Fruit fly (Drosophila melanogaster) whole organism, wandering third instar larva: ENCODE data around the gene Evi5.
A peak's percentile ranks its signal among the peaks of the same experiment; 100 is the strongest.

Source experiments
- Abd-B ChIP-seq: fragments of >200 bp; optimal IDR thresholded peaks from 2 replicates; lab custom pipeline; 2017; ENCODE audit warnings: missing biosample characterization, missing genetic modification characterization
- CG32264 ChIP-seq: fragments of 200-800 bp; sonication (Bioruptor generic); optimal IDR thresholded peaks from 2 replicates; lab custom pipeline; 2016; ENCODE audit warnings: missing biosample characterization, missing genetic modification characterization
- CG9705 ChIP-seq: fragments of 200-800 bp; sonication (Bioruptor generic); optimal IDR thresholded peaks from 2 replicates; lab custom pipeline; 2018; ENCODE audit warnings: missing biosample characterization, mild to moderate bottlenecking, missing genetic modification characterization
- CrebA ChIP-seq: fragments of 200-800 bp; sonication (Bioruptor generic); optimal IDR thresholded peaks from 2 replicates; lab custom pipeline; 2016; ENCODE audit warnings: missing biosample characterization, mild to moderate bottlenecking, missing genetic modification characterization, borderline replicate concordance
- Dfd ChIP-seq: fragments of >200 bp; optimal IDR thresholded peaks from 2 replicates; lab custom pipeline; 2017; ENCODE audit warnings: missing biosample characterization, missing genetic modification characterization
- Dif ChIP-seq: fragments of 200-275, 200-300 bp; sonication (Bioruptor generic); optimal IDR thresholded peaks from 2 replicates; lab custom pipeline; 2018; ENCODE audit warnings: missing biosample characterization, missing genetic modification characterization; ENCODE audit not compliant: partially characterized antibody
- GATAd ChIP-seq: sonication (Bioruptor generic); optimal IDR thresholded peaks from 2 replicates; lab custom pipeline; 2016; ENCODE audit warnings: missing biosample characterization, missing genetic modification characterization
- HLH106 ChIP-seq: fragments of 200-800 bp; optimal IDR thresholded peaks from 3 replicates; lab custom pipeline; 2019; ENCODE audit warnings: missing biosample characterization, mild to moderate bottlenecking, missing genetic modification characterization, moderate library complexity
- Hnf4 ChIP-seq: fragments of 200-800 bp; sonication (Bioruptor generic); optimal IDR thresholded peaks from 2 replicates; lab custom pipeline; 2016; ENCODE audit warnings: missing biosample characterization, mild to moderate bottlenecking, missing genetic modification characterization
- Hr78 ChIP-seq: fragments of >200 bp; optimal IDR thresholded peaks from 2 replicates; lab custom pipeline; 2017; ENCODE audit warnings: missing biosample characterization, missing genetic modification characterization
- Hr83 ChIP-seq: fragments of 200-300 bp; sonication (Bioruptor generic); optimal IDR thresholded peaks from 2 replicates; lab custom pipeline; 2016; ENCODE audit warnings: missing biosample characterization, mild to moderate bottlenecking, missing genetic modification characterization, moderate library complexity; ENCODE audit not compliant: poor library complexity, severe bottlenecking
- Jra ChIP-seq: sonication (Bioruptor generic); optimal IDR thresholded peaks from 2 replicates; lab custom pipeline; 2016; ENCODE audit warnings: missing biosample characterization, missing genetic modification characterization
- Mio ChIP-seq: sonication (Bioruptor generic); optimal IDR thresholded peaks from 2 replicates; lab custom pipeline; 2016; ENCODE audit warnings: missing biosample characterization, missing genetic modification characterization
- Myc ChIP-seq: fragments of >200 bp; optimal IDR thresholded peaks from 2 replicates; lab custom pipeline; 2017
- N ChIP-seq: fragments of >200 bp; optimal IDR thresholded peaks from 2 replicates; lab custom pipeline; 2018; ENCODE audit warnings: missing biosample characterization, missing external identifiers, missing genetic modification characterization
- OdsH ChIP-seq: fragments of 200-800 bp; sonication (Bioruptor generic); optimal IDR thresholded peaks from 2 replicates; lab custom pipeline; 2016; ENCODE audit warnings: missing biosample characterization, mild to moderate bottlenecking, missing genetic modification characterization
- Rel ChIP-seq, 2 experiments: fragments of 200-800 bp; sonication (Bioruptor generic) in 1 of 2; optimal IDR thresholded peaks; 2 replicates in 1 of 2; 3 replicates in 1 of 2; lab custom pipeline; 2016 to 2019; ENCODE audit warnings: mild to moderate bottlenecking in 2 of 2, missing biosample characterization in 2 of 2, missing genetic modification characterization in 2 of 2, moderate library complexity in 1 of 2
- Sp1 ChIP-seq: fragments of 200-800 bp; sonication (Bioruptor generic); optimal IDR thresholded peaks from 3 replicates; lab custom pipeline; 2019; ENCODE audit warnings: missing biosample characterization, mild to moderate bottlenecking, missing genetic modification characterization, moderate library complexity
- Vsx2 ChIP-seq: fragments of 200-300, 225-300 bp; sonication (Bioruptor generic); optimal IDR thresholded peaks from 2 replicates; lab custom pipeline; 2018; ENCODE audit warnings: missing biosample characterization, missing genetic modification characterization; ENCODE audit not compliant: partially characterized antibody
- br ChIP-seq: fragments of 200-800 bp; sonication (Bioruptor generic); optimal IDR thresholded peaks from 2 replicates; lab custom pipeline; 2016; ENCODE audit warnings: missing biosample characterization, missing genetic modification characterization
- brk ChIP-seq: fragments of 200-800 bp; sonication (Bioruptor generic); optimal IDR thresholded peaks from 2 replicates; lab custom pipeline; 2016; ENCODE audit warnings: missing biosample characterization, mild to moderate bottlenecking, missing genetic modification characterization
- dl ChIP-seq, 2 experiments: fragments of 175-275, 200-275 bp in 1 of 2; fragments of 200-275 bp in 1 of 2; sonication (Bioruptor generic); optimal IDR thresholded peaks; lab custom pipeline; 2018; ENCODE audit warnings: mild to moderate bottlenecking in 2 of 2, missing biosample characterization in 2 of 2, missing genetic modification characterization in 2 of 2, moderate library complexity in 2 of 2; ENCODE audit not compliant: partially characterized antibody in 2 of 2, insufficient read depth in 1 of 2
- dmrt93B ChIP-seq: fragments of 200-800 bp; sonication (Bioruptor generic); optimal IDR thresholded peaks from 2 replicates; lab custom pipeline; 2018; ENCODE audit warnings: missing biosample characterization, mild to moderate bottlenecking, missing genetic modification characterization
- dsf ChIP-seq: sonication (Bioruptor generic); optimal IDR thresholded peaks from 2 replicates; lab custom pipeline; 2016; ENCODE audit warnings: missing biosample characterization, missing genetic modification characterization, borderline replicate concordance
- ey ChIP-seq: fragments of 200-800 bp; sonication (Bioruptor generic); optimal IDR thresholded peaks from 2 replicates; lab custom pipeline; 2016; ENCODE audit warnings: missing biosample characterization, missing genetic modification characterization
- foxo ChIP-seq, 2 experiments: fragments of 200-800 bp; sonication (Bioruptor generic); optimal IDR thresholded peaks; 2 replicates in 1 of 2; 3 replicates in 1 of 2; lab custom pipeline; 2016 to 2017; ENCODE audit warnings: missing biosample characterization in 2 of 2, missing genetic modification characterization in 2 of 2
- fru ChIP-seq: fragments of 200-800 bp; sonication (Bioruptor generic); optimal IDR thresholded peaks from 3 replicates; lab custom pipeline; 2016; ENCODE audit warnings: missing biosample characterization, mild to moderate bottlenecking, missing genetic modification characterization
- h ChIP-seq: fragments of 200-800 bp; sonication (Bioruptor generic); optimal IDR thresholded peaks from 3 replicates; lab custom pipeline; 2016; ENCODE audit warnings: missing biosample characterization, mild to moderate bottlenecking, missing genetic modification characterization
- jim ChIP-seq: fragments of 175-275, 200-325 bp; sonication (Bioruptor generic); optimal IDR thresholded peaks from 2 replicates; lab custom pipeline; 2016; ENCODE audit warnings: missing biosample characterization, mild to moderate bottlenecking, missing genetic modification characterization
- lola ChIP-seq: fragments of >200 bp; optimal IDR thresholded peaks from 2 replicates; lab custom pipeline; 2017; ENCODE audit warnings: missing biosample characterization, missing genetic modification characterization
- pan ChIP-seq: fragments of >200 bp; optimal IDR thresholded peaks from 2 replicates; lab custom pipeline; 2017
- psq ChIP-seq: fragments of 200-800 bp; sonication (Bioruptor generic); optimal IDR thresholded peaks from 3 replicates; lab custom pipeline; 2017; ENCODE audit warnings: missing biosample characterization, mild to moderate bottlenecking, missing genetic modification characterization, moderate library complexity
- rgr ChIP-seq: fragments of 200-800 bp; sonication (Bioruptor generic); optimal IDR thresholded peaks from 3 replicates; lab custom pipeline; 2016; ENCODE audit warnings: missing biosample characterization, mild to moderate bottlenecking, missing genetic modification characterization
- sage ChIP-seq: fragments of 200-800 bp; sonication (Bioruptor generic); optimal IDR thresholded peaks from 2 replicates; lab custom pipeline; 2016; ENCODE audit warnings: missing biosample characterization, mild to moderate bottlenecking, missing genetic modification characterization
- sv ChIP-seq: fragments of 200-800 bp; sonication (Bioruptor generic); optimal IDR thresholded peaks from 3 replicates; lab custom pipeline; 2016; ENCODE audit warnings: missing biosample characterization, missing genetic modification characterization
- tai ChIP-seq: sonication (Bioruptor generic); optimal IDR thresholded peaks from 2 replicates; lab custom pipeline; 2016; ENCODE audit warnings: missing biosample characterization, missing genetic modification characterization
- usp ChIP-seq: fragments of >200 bp; optimal IDR thresholded peaks from 2 replicates; lab custom pipeline; 2017; ENCODE audit warnings: missing biosample characterization, missing genetic modification characterization
- woc ChIP-seq: sonication (Bioruptor generic); optimal IDR thresholded peaks from 2 replicates; lab custom pipeline; 2016; ENCODE audit warnings: missing biosample characterization, mild to moderate bottlenecking, missing genetic modification characterization

The Evi5 gene

DNA sequence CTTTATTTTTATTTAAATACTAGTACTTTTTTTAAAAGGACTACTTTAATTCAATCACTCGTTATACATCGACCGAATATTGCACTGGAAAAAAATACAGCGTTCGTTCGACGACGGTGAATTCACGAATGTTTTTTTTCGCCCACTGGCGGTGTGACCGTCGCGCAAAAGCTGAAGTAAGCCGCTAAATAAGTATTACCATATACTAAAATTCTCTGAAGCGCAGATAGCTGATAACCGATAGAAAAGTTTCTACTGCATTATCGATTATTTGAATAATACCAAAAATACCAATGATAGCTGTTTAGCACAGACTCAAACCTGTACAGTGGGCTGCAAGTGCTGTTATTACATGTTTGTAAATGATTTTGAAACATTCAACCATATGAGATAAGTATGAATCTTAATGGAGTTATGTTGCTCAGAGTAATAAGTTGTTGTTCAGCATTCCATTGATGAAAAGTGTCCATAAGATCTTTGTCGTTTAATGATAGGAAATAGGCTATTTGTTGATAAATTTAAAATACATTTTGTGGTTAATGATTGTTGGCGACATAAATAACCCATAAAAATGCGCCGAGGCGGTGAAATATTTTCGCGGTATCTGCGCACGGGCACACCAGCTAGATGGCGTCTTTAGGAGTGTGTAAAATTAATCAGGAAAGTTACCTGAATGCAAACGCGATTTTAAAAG is at the start of gene Evi5, which contains the start of gene HP5:
Gene Evi5 (minus strand): TSS at position 198 of the 694 bp plus-strand sequence.
Gene HP5 (plus strand): TSS at position 598 of the 694 bp plus-strand sequence.
- no peak for TF ChIP-seq N (GFP tag; lab: Kevin White, UChicago)
- TF ChIP-seq sage (GFP tag; lab: Kevin White, UChicago): no peak
- no peak for TF ChIP-seq br (GFP tag; lab: Kevin White, UChicago)
- TF ChIP-seq pan (lab: Kevin White, UChicago): no peak
- TF ChIP-seq dl (GFP tag; optimal IDR thresholded peaks at IDR 0.05; lab: Kevin White, UChicago; ENCODE audit: insufficient read depth in 1 of 2, partially characterized antibody in 2 of 2): no peak
- no peak for TF ChIP-seq psq (GFP tag; lab: Kevin White, UChicago)
- TF ChIP-seq lola (GFP tag; lab: Kevin White, UChicago): no peak
- TF ChIP-seq woc (GFP tag; lab: Kevin White, UChicago): peak; percentile 54
- no peak for TF ChIP-seq Myc
- peak; percentile 58 for TF ChIP-seq fru
- TF ChIP-seq CrebA (GFP tag; lab: Kevin White, UChicago): no peak
- no peak for TF ChIP-seq Vsx2 (GFP tag; lab: Kevin White, UChicago)
- no peak for TF ChIP-seq CG32264 (GFP tag; lab: Kevin White, UChicago)
- TF ChIP-seq Dif (GFP tag; lab: Kevin White, UChicago): no peak
- TF ChIP-seq Hr78 (GFP tag; lab: Kevin White, UChicago): no peak
- peak in 1 of 2 experiments; percentile 58 for TF ChIP-seq foxo (GFP tag; optimal IDR thresholded peaks at IDR 0.05; lab: Kevin White, UChicago)
- peak; percentile 20 for TF ChIP-seq Sp1 (GFP tag; lab: Kevin White, UChicago)
- TF ChIP-seq ey: peak; percentile 20
- peak; percentile 23 for TF ChIP-seq Hr83 (GFP tag; lab: Kevin White, UChicago)
- no peak for TF ChIP-seq Mio (GFP tag; lab: Kevin White, UChicago)
- no peak for TF ChIP-seq dsf (GFP tag; lab: Kevin White, UChicago)
- TF ChIP-seq Abd-B (GFP tag; lab: Kevin White, UChicago): no peak
- TF ChIP-seq usp (GFP tag; lab: Kevin White, UChicago): no peak
- peak; percentile 52 for TF ChIP-seq HLH106 (tag; lab: Kevin White, UChicago)
- TF ChIP-seq jim: no peak
- peak; percentile 35 for TF ChIP-seq h (GFP tag; lab: Kevin White, UChicago)
- TF ChIP-seq sv (GFP tag; lab: Kevin White, UChicago): peak; percentile 25
- TF ChIP-seq OdsH (GFP tag; lab: Kevin White, UChicago): no peak
- peak; percentile 31 for TF ChIP-seq Hnf4 (GFP tag; lab: Kevin White, UChicago)
- TF ChIP-seq brk: peak; percentile 7
- peak; percentile 13 for TF ChIP-seq tai (GFP tag; lab: Kevin White, UChicago)
- TF ChIP-seq Jra: peak; percentile 28
- TF ChIP-seq Rel (GFP tag; optimal IDR thresholded peaks at IDR 0.05; lab: Kevin White, UChicago): no peak
- TF ChIP-seq Rel (tag; optimal IDR thresholded peaks at IDR 0.05; lab: Kevin White, UChicago): peak; percentile 59
- TF ChIP-seq GATAd (GFP tag; lab: Kevin White, UChicago): no peak
- TF ChIP-seq CG9705 (GFP tag; lab: Kevin White, UChicago): no peak
- TF ChIP-seq Dfd (GFP tag; lab: Kevin White, UChicago): no peak
- peak; percentile 4 for TF ChIP-seq rgr (GFP tag; lab: Kevin White, UChicago)
- peak; percentile 33 for TF ChIP-seq dmrt93B (GFP tag; lab: Kevin White, UChicago)

DNA sequence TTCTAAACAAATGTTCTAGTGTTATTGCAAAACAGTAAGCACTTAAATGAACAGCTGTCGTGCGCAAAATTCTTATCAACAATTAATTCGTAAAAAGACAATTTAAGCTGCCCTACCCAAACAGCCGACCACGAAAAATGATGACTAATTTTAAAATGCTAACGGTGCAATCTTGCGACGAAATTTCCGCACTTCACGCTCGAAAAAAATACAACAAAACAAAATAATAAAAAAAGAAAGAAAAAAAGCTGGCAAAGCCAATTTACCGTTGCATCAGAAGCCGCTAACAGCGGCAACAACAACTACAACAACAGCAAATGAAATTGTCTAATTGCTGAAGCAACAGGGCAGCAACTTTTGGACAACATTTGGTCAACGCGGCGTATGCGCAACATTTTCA is 49.4 kb upstream of the Evi5 start:
- TF ChIP-seq Rel (GFP tag; optimal IDR thresholded peaks at IDR 0.05; lab: Kevin White, UChicago) (no peak), Rel (tag; optimal IDR thresholded peaks at IDR 0.05; lab: Kevin White, UChicago) (peak; percentile 23), tai (GFP tag; lab: Kevin White, UChicago) (no peak)
